Worm (Caenorhabditis elegans): ENCODE data around the gene F09A5.3.
A peak's percentile ranks its signal among the peaks of the same experiment; 100 is the strongest.

The F09A5.3 gene

DNA sequence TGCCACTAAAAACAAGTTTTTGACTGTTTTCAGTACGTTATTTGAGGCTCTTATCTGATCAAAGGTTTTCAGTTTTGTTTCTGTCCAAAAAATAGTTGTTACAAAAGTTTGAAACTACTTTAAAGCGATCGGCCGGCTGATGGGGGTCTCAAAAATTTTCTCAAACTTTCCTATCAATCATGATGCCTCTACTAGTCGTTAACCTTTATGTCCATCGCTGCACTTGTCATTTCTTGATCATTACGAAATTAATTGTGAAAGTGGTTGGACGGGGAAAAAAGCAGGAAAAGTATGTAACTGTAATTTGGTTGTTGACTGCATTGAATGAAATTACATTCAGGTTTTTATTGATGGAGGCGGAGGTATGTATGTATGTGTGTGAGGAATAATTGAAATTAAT, 18.5 kb downstream of the F09A5.3 start:
- TF ChIP-seq W03F9.2 (tag; optimal IDR thresholded peaks at IDR 0.05): no peak
- TF ChIP-seq dao-5 (tag; optimal IDR thresholded peaks at IDR 0.05): no peak
- no peak for TF ChIP-seq him-1 (tag; optimal IDR thresholded peaks at IDR 0.05)

DNA sequence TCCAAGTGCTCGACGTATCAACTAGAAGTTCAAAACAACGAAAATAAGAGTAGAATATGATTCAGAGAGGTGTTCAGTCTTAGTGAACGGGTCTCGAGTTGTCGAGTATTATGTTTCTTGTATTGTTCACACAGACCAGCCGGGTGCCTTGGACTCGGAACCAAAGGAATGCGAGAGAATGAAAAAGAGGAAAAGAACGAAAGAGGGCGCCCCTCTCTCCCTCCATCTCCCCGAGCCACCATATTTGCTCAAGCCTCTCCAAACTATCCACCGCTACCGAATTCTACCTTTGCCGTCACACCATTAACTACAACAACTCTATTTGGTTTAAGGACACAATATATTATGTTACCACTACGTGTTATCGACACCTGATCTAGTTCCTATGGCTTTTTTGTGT, 20.4 kb downstream of the F09A5.3 start:
- TF ChIP-seq him-1 (tag; optimal IDR thresholded peaks at IDR 0.05) (no peak), dao-5 (tag; optimal IDR thresholded peaks at IDR 0.05) (no peak), W03F9.2 (tag; optimal IDR thresholded peaks at IDR 0.05) (no peak)

DNA sequence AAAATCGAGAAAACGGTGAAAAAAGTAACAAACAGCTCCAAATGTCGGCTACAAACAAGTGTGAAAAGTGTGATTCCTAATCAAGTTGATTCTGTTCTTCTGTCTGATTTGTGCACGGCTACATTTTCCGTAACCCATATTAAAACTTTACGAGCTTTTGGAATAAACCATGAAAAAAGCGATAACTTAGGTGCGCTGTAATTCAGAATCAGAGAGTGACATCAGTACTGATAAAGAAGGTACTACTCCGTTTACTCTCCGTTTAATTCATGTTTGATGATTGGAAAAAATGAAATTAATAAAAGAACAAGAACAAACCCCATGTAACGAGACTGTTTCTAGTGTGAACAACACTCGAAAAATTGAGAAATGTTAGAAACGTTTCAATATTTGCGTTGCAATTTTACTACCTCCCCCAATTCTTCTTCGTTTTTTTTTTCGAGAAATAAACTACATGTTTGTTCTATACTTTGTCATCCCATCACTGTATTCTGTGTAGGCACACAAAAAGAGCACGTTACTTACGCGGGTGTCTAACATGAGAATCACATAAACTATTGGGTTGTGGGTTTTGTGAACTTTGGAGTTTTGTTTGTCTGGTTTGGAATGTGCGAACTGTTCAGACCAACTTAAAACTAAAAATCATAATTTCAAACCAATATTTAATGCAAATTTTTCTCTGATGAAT, 21.1 kb downstream of the F09A5.3 start:
- TF ChIP-seq him-1 (tag; optimal IDR thresholded peaks at IDR 0.05): no peak
- no peak for TF ChIP-seq W03F9.2 (tag; optimal IDR thresholded peaks at IDR 0.05)
- no peak for TF ChIP-seq dao-5 (tag; optimal IDR thresholded peaks at IDR 0.05)

DNA sequence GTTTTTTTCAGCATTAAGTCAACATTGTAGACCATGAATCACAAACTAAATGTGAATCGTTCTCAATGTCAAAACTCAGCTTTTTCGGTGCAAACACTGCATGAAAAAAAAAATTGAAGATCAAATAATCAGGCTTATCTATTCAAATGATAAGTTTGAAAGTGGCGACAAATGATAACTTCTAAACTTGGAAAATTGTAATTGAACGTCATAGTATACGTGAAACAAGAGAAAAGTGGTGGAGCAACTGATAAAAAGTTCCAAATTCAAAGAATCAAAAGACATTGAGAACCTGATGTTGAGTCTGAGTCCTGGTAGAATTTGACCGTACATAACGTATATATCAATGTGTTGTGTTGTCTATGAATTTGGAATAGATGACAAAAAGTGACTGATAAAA, 21.8 kb downstream of the F09A5.3 start:
- no peak for TF ChIP-seq dao-5 (tag; optimal IDR thresholded peaks at IDR 0.05)
- TF ChIP-seq W03F9.2 (tag; optimal IDR thresholded peaks at IDR 0.05): no peak
- TF ChIP-seq him-1 (tag; optimal IDR thresholded peaks at IDR 0.05): no peak

DNA sequence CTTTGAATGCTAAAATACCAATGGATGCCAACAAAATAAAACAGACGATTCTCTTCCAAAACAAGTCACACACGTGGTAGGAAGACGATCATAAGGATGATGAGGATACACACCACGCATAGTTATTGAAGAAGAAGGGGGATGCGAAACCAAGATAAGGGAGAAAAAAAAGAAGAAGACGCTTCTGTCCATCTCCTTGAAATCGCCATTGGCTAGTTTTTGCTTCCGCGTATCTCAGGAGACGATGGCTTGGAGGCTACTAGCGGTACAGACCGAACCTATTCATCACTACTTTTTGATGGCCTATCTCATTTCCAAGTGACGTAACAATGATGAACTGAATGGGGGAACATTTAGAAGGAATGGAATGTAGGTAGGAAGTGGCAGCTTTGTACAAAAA, 22.9 kb downstream of the F09A5.3 start:
- TF ChIP-seq dao-5 (tag; optimal IDR thresholded peaks at IDR 0.05) (no peak), W03F9.2 (tag; optimal IDR thresholded peaks at IDR 0.05) (no peak), him-1 (tag; optimal IDR thresholded peaks at IDR 0.05) (no peak)

DNA sequence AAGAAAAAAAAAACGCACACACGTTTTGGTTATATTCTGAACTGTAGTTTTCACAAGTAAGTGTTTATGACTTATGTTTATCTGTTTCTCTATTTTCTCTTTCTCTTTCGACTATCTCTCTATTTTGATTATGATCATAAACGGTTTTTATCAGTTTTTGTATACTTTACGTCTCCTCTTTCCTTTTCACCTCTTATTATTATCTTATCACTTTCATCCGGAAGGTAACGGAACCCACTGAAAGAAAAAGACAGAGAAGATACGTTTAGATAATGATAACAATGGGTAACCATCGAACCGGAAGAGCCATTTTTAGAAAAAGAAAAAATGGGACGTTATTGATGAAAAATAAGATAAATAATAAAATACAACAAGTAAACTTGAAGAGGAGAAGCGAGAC, 24.3 kb downstream of the F09A5.3 start:
- no peak for TF ChIP-seq him-1 (tag; optimal IDR thresholded peaks at IDR 0.05)
- no peak for TF ChIP-seq W03F9.2 (tag; optimal IDR thresholded peaks at IDR 0.05)
- no peak for TF ChIP-seq dao-5 (tag; optimal IDR thresholded peaks at IDR 0.05)

DNA sequence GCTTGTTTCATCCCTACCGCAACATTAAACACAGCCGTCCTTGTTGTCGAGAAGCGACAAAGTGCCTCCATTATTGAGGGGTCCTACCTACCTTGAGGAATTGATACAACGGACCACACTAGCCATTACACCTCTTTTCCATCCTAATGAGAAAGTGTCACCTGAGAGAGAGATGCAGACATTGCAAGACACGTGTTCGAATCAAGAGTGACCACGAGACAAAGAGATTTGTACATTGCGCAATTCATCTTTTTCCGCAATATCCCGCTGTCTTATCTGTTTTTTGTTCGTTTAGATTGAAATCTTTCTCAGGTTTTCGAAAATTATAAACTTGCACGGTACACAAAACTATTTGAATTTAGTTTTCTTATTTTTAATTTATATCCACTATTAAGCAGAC, 27.7 kb downstream of the F09A5.3 start:
- TF ChIP-seq W03F9.2 (tag; optimal IDR thresholded peaks at IDR 0.05) (no peak), him-1 (tag; optimal IDR thresholded peaks at IDR 0.05) (no peak), dao-5 (tag; optimal IDR thresholded peaks at IDR 0.05) (no peak)

DNA sequence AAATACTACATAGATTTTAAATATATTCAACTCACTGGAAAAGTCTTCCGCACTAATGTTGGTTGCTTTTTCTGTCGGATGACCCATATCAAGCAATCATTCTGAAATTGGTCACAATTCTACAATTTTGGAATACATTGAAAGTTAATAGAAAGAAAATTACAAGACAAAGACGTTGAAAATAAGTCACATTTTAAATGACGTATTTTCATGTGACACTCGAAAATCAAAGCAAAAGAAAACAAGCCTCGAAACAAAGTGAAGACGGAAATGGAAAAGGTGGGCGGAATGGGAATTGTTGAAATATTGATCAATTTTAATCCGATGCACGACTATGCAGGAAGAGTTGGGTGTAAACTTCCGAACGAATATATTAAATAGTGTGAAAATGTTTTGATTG, 28.6 kb downstream of the F09A5.3 start, which contains the start of gene mob-2:
TSS of gene mob-2 (minus strand) at position 101 of the 400 bp plus-strand sequence.
- TF ChIP-seq dao-5 (tag; optimal IDR thresholded peaks at IDR 0.05) (no peak), W03F9.2 (tag; optimal IDR thresholded peaks at IDR 0.05) (no peak), him-1 (tag; optimal IDR thresholded peaks at IDR 0.05) (no peak)

DNA sequence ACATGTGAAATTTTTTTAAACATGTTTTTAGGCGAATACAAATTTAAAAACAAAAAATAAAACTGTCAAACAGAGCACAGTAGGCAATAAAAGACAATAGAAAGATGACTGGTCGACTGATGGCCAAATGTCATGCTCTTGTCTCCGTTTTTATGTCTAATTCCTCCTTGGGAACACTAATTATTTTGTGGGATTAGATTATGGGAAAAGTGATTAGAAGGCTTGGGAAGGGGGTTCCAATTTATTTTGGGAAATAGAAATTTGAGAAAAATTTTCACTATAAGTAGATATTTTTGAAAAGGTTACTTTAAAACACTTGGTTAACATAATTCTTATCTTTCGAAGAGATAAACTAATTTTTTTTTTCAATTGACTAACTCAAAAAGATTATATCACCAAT, 29.4 kb downstream of the F09A5.3 start:
- TF ChIP-seq him-1 (tag; optimal IDR thresholded peaks at IDR 0.05) (no peak), dao-5 (tag; optimal IDR thresholded peaks at IDR 0.05) (no peak), W03F9.2 (tag; optimal IDR thresholded peaks at IDR 0.05) (no peak)

DNA sequence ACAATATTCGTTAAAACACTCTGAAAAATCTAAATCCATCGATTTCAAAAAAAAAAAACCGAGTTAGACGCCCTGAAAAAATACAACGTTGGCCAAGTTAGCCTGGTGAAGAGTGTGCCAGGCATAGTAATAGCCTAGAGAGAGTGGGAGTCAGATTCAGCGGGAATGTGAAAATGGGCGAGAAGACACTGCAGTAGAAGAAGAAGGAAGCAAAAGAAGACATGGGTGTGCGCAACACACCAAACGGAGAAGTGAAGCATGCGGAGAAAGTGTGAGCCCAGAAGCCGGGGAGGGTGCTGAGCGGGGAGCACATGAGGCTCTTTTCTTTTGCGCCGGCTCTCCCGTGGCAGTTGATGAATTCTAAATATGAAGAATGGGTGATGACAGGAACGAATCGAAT, 29.8 kb downstream of the F09A5.3 start:
- TF ChIP-seq W03F9.2 (tag; optimal IDR thresholded peaks at IDR 0.05): no peak
- TF ChIP-seq him-1 (tag; optimal IDR thresholded peaks at IDR 0.05): peak; percentile 65
- no peak for TF ChIP-seq dao-5 (tag; optimal IDR thresholded peaks at IDR 0.05)

DNA sequence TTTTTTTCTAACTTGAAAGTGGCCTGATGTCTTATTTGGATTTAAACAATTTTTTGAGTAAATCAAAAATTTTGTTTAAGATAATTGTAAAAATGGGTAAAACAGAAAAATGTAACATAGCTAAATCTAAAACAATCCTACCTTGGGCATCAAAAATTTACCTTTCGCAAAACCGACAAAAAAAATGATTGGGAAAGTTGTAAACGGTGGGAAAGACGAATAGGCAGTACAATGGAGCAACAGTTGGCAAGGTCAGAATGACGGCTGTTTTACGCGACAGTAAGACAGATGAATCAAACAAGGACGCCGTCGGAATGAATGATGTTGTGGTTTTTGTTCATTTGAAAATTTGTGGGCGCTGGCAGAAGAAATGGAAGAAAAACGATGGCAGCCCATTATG, 33.0 kb downstream of the F09A5.3 start:
- TF ChIP-seq W03F9.2 (tag; optimal IDR thresholded peaks at IDR 0.05): no peak

DNA sequence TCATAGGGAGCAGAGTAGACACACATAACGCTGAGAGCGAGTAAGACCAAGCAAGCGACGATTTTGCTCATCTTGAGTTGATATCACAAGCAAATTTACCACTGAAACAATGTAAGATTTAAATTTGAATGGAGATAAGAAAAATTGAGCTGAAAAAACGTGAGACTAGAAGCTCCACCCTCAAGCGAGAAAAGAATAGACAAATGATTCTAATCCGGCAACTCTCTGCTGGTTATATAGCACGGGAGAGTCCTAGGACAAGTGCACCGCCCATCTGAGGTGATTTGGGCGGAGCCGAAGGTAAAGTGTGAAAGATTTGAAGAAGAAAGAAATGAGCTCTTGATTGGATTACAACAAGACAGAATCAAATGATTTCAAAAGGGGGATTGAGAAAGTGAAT, 36.9 kb downstream of the F09A5.3 start, which contains the start of gene nlp-3:
TSS of gene nlp-3 (minus strand) at position 101 of the 400 bp plus-strand sequence.
- no peak for TF ChIP-seq W03F9.2 (tag; optimal IDR thresholded peaks at IDR 0.05)
- no peak for TF ChIP-seq him-1 (tag; optimal IDR thresholded peaks at IDR 0.05)
- TF ChIP-seq dao-5 (tag; optimal IDR thresholded peaks at IDR 0.05): no peak

DNA sequence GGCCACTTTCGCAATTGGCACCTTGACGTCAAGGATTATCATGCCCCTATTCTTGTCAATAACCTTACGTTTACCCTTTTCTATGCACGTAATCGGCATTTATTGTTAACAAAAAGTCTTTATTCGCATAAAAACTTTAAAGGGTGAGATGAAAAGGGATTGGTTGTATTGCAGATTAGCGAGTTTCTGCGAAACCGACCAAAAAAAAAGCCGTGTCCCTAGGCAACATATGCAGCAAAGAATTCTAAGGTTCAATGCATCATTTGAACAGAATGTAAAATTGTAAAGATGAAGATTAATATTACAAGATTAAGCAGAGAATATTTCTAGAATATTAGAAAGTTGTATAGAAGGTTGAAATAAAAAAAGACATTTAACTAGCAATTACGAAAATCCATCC, 40.6 kb downstream of the F09A5.3 start:
- TF ChIP-seq dao-5 (tag; optimal IDR thresholded peaks at IDR 0.05) (no peak), W03F9.2 (tag; optimal IDR thresholded peaks at IDR 0.05) (no peak), him-1 (tag; optimal IDR thresholded peaks at IDR 0.05) (no peak)

DNA sequence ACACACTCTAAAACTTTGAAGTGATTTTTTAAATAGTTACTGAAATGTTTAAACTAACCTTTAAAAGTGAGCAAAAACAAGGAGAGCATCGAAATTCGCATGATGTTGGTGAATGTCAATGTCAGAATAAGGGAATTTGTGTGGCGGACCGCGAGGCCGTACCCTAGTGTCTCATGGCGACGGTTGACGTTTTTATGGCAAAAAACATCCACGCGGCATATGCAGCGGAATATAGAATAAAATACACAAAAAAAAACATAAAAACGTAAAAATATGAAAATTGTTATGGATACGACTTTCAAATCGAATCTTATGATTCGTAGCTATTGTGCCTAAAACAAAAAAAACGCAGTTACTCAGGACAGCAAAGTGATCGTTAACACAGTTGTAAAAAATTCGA, 48.5 kb downstream of the F09A5.3 start, which contains the start of gene cwp-5:
TSS of gene cwp-5 (minus strand) at position 101 of the 400 bp plus-strand sequence.
- TF ChIP-seq W03F9.2 (tag; optimal IDR thresholded peaks at IDR 0.05) (no peak), dao-5 (tag; optimal IDR thresholded peaks at IDR 0.05) (no peak), him-1 (tag; optimal IDR thresholded peaks at IDR 0.05) (no peak)

DNA sequence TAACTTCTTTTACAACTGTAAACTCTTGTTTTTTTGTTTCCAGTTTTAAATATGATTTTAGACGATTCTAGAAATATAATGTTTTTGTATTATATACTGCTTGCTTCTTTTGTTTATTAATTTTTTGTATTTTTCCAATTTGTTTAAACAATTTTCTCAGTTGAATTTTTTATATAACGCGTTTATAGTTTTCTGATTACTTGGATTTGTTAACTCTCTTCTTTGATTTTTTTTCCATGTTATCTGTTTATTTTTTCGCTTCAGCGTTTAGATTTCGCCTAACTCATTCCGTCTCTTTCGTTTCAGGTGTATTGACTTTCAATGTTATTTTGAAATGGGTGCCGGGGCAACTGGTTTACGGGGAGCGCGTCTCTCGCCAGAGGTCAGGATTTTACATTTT, 49.5 kb downstream of the F09A5.3 start, which contains the start of gene gpa-6:
TSS of gene gpa-6 (plus strand) at position 301 of the 400 bp plus-strand sequence.
- TF ChIP-seq W03F9.2 (tag; optimal IDR thresholded peaks at IDR 0.05): no peak
- TF ChIP-seq dao-5 (tag; optimal IDR thresholded peaks at IDR 0.05): no peak
- no peak for TF ChIP-seq him-1 (tag; optimal IDR thresholded peaks at IDR 0.05)
